Worm (Caenorhabditis elegans): ENCODE results near the gene mpc-1.

Gene mpc-1

ce11 chrIII:4382118-4382517, 31.1 kb upstream of the mpc-1 start:
- TF ChIP-seq attf-5 (GFP tag; optimal IDR thresholded peaks at IDR 0.05) (no peak), snpc-1.3 (tag; optimal IDR thresholded peaks at IDR 0.05; ENCODE audit: insufficient read depth) (no peak), ztf-25 (GFP tag; IDR thresholded peaks at IDR 0.05) (no peak), ceh-100 (GFP tag; IDR thresholded peaks at IDR 0.05) (no peak), ceh-58 (GFP tag; IDR thresholded peaks at IDR 0.05) (no peak), T07F8.4 (tag; optimal IDR thresholded peaks at IDR 0.05) (no peak), athp-1 (tag; optimal IDR thresholded peaks at IDR 0.05) (no peak), let-526 (GFP tag; IDR thresholded peaks at IDR 0.05) (no peak), lsy-27 (tag; optimal IDR thresholded peaks at IDR 0.05; ENCODE audit: borderline replicate concordance, insufficient read depth) (no peak), B0261.1 (tag; optimal IDR thresholded peaks at IDR 0.05) (no peak), nfya-2 (GFP tag; IDR thresholded peaks at IDR 0.05) (no peak)

- TF ChIP-seq F57C9.4 (tag; optimal IDR thresholded peaks at IDR 0.05) (no peak), F33H1.4 (GFP tag; IDR thresholded peaks at IDR 0.05) (no peak)
These were observed 28.8 kb upstream of the mpc-1 start, which contains the start of gene pals-28 for ce11 chrIII:4384487-4384886. pals-28 (plus strand) TSS chrIII:4384787.

ce11 chrIII:4390421-4390820, 22.8 kb upstream of the mpc-1 start:
- TF ChIP-seq die-1 (tag; optimal IDR thresholded peaks at IDR 0.05) (no peak), bed-1 (GFP tag; IDR thresholded peaks at IDR 0.05) (no peak), ztf-6 (GFP tag; IDR thresholded peaks at IDR 0.05) (no peak), nhr-80 (tag; optimal IDR thresholded peaks at IDR 0.05) (no peak), hmg-1.2 (GFP tag; IDR thresholded peaks at IDR 0.05) (no peak), hlh-26 (GFP tag; conservative IDR thresholded peaks at IDR 0.05) (no peak), him-1 (tag; optimal IDR thresholded peaks at IDR 0.05) (no peak), lag-1 (GFP tag; IDR thresholded peaks at IDR 0.05) (no peak), attf-5 (GFP tag; optimal IDR thresholded peaks at IDR 0.05) (no peak)

- TF ChIP-seq Y79H2A.3 (GFP tag; conservative IDR thresholded peaks at IDR 0.05), result no peak
- TF ChIP-seq F22D6.2 (tag; optimal IDR thresholded peaks at IDR 0.05), result no peak
- TF ChIP-seq ama-1 (optimal IDR thresholded peaks at IDR 0.05), result no peak
- no peak for TF ChIP-seq ama-1 (GFP tag; optimal IDR thresholded peaks at IDR 0.05)
- no peak for TF ChIP-seq rcor-1 (GFP tag; IDR thresholded peaks at IDR 0.05)
- TF ChIP-seq snpc-3.4 (tag; optimal IDR thresholded peaks at IDR 0.05), result no peak
- TF ChIP-seq him-1 (tag; optimal IDR thresholded peaks at IDR 0.05), result no peak
- TF ChIP-seq cebp-2 (GFP tag; IDR thresholded peaks at IDR 0.05), result no peak
- TF ChIP-seq ztf-26 (tag; optimal IDR thresholded peaks at IDR 0.05), result no peak
- TF ChIP-seq Y56A3A.18 (GFP tag; IDR thresholded peaks at IDR 0.05), result no peak
- TF ChIP-seq nhr-80 (tag; optimal IDR thresholded peaks at IDR 0.05), result no peak
- no peak for TF ChIP-seq dpff-1 (tag; optimal IDR thresholded peaks at IDR 0.05)
- TF ChIP-seq madf-6 (GFP tag; IDR thresholded peaks at IDR 0.05), result no peak
These were observed 21.9 kb upstream of the mpc-1 start for ce11 chrIII:4391319-4391718.

ce11 chrIII:4391938-4392337, 21.3 kb upstream of the mpc-1 start:
- TF ChIP-seq ekl-4 (GFP tag; IDR thresholded peaks at IDR 0.05) (no peak), K11D2.4 (GFP tag; IDR thresholded peaks at IDR 0.05) (no peak), hmg-1.2 (GFP tag; IDR thresholded peaks at IDR 0.05) (no peak), F22D6.2 (tag; optimal IDR thresholded peaks at IDR 0.05) (no peak), akir-1 (GFP tag; optimal IDR thresholded peaks at IDR 0.05) (no peak), ceh-100 (GFP tag; IDR thresholded peaks at IDR 0.05) (no peak), lir-1 (GFP tag; conservative IDR thresholded peaks at IDR 0.05) (no peak), ztf-6 (GFP tag; IDR thresholded peaks at IDR 0.05) (no peak), mel-28 (tag; optimal IDR thresholded peaks at IDR 0.05; ENCODE audit: borderline replicate concordance) (no peak), zfh-2 (GFP tag; conservative IDR thresholded peaks at IDR 0.05) (no peak), pha-4 (tag; optimal IDR thresholded peaks at IDR 0.05) (no peak), unc-62 (GFP tag; optimal IDR thresholded peaks at IDR 0.05) (no peak), Y95B8A.8 (GFP tag; IDR thresholded peaks at IDR 0.05) (no peak), ztf-25 (GFP tag; IDR thresholded peaks at IDR 0.05) (no peak)

Measured in whole organism, young adult.